Worm (Caenorhabditis elegans): ENCODE data around the gene C33H5.1.

DNA sequence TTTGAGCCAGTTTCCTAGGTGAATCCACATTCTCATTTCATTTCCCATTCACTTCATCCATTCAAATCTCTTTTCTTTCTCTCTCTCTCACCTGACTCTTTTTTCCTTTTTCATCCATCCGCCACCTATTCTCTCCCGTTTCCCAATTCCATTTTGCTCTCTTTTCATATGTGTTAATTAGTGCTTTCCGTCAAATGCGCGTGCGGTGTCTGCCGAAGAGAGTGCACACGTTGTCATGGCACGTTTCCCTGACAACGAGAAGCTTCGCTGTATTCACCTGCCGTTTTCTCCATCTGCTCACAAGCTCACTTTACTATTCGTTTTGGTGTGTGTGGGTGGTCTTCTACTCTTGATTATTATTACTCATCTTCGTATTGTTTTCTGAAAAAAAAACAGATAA lies 31.2 kb downstream of the C33H5.1 start:
- TF ChIP-seq sdz-38 (tag; optimal IDR thresholded peaks at IDR 0.05) = no peak
- TF ChIP-seq snpc-1.3 (tag; optimal IDR thresholded peaks at IDR 0.05; ENCODE audit: insufficient read depth) = no peak
- no peak for TF ChIP-seq pha-4 (tag; optimal IDR thresholded peaks at IDR 0.05)
- no peak for TF ChIP-seq let-607 (tag; optimal IDR thresholded peaks at IDR 0.05)
- no peak for TF ChIP-seq ceh-27 (GFP tag; optimal IDR thresholded peaks at IDR 0.05)
- TF ChIP-seq lin-35 (GFP tag; optimal IDR thresholded peaks at IDR 0.05) = no peak
- TF ChIP-seq bed-1 (GFP tag; IDR thresholded peaks at IDR 0.05) = no peak
- TF ChIP-seq ceh-79 (tag; optimal IDR thresholded peaks at IDR 0.05) = no peak
- no peak for TF ChIP-seq tbp1 (GFP tag; optimal IDR thresholded peaks at IDR 0.05)
